Fruit fly (Drosophila melanogaster): Measurements from ENCODE around the gene PH4alphaSG1.
A peak's percentile ranks its signal among the peaks of the same experiment; 100 is the strongest.

PH4alphaSG1 gene

DNA sequence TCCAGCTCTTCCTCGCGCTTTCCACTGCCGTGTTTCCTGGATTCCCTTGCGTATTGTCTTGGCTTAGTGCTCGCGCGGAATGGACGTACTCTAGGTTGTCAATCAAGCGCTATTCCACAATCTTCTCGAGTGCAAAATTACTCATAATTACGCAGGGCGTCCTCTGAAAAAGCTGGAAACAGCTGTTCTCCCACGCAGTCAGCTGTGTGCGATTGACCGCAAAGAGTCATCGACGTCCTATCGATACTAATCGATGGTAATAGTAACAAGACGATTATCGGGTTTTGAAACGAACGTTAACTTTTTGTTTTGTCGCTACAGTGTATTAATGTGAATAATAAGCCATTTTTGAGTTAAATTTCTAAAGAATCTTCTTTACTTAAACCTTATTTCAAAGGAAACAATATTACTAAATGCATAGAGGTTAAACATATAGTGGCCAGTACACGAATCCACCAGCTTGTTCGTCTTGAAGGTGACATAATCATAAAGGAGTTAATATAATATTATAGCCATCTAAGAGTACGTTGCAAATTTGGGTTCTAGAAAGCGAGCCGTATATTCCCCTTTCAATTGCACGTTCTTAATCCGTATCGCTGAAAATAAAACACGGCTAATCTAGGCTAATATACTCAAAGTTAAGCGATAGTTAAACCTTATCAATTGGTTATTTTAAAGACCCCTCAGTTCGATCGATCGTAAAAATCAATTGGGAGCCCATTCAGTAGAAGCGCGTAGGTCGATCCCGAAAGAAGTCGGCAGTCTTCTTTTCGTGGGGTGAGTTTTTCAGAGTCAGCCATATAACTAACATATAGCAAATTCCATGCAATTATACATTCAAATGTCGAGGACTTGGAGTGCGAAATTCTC, 46.2 kb downstream of the PH4alphaSG1 start, which contains the start of the genes CG2224 and CDase:
Gene CG2224 (minus strand): TSS at position 235 of the 870 bp plus-strand sequence.
Gene CDase (plus strand): TSS at position 456 of the 870 bp plus-strand sequence.
- TF ChIP-seq CG18476 (GFP tag; optimal IDR thresholded peaks at IDR 0.05) (no peak), Myb (GFP tag; optimal IDR thresholded peaks at IDR 0.05) (peak; percentile 96), gcm (GFP tag; optimal IDR thresholded peaks at IDR 0.05) (no peak), CG7839 (tag; optimal IDR thresholded peaks at IDR 0.05) (no peak), inv (GFP tag; IDR thresholded peaks at IDR 0.05; ENCODE audit: partially characterized antibody) (peak; percentile 72), gfzf (GFP tag; optimal IDR thresholded peaks at IDR 0.05) (peak; percentile 54), CG8290 (GFP tag; optimal IDR thresholded peaks at IDR 0.05) (no peak), CG8290 (tag; optimal IDR thresholded peaks at IDR 0.05) (peak in 1 of 2 experiments; percentile 48), PHDP (tag; optimal IDR thresholded peaks at IDR 0.05) (peak; percentile 8), gem (tag; optimal IDR thresholded peaks at IDR 0.05) (no peak), Hsf (GFP tag; optimal IDR thresholded peaks at IDR 0.05) (no peak), knrl (GFP tag; IDR thresholded peaks at IDR 0.05; ENCODE audit: partially characterized antibody) (peak; percentile 77), CG2129 (GFP tag; IDR thresholded peaks at IDR 0.05; ENCODE audit: partially characterized antibody) (peak; percentile 63; the same call in 1 of the 2 replicates), CG34224 (GFP tag; IDR thresholded peaks at IDR 0.05; ENCODE audit: partially characterized antibody) (peak; percentile 98), CG17802 (tag; optimal IDR thresholded peaks at IDR 0.05) (no peak), mirr (GFP tag; optimal IDR thresholded peaks at IDR 0.05) (no peak), vnd (GFP tag; IDR thresholded peaks at IDR 0.05; ENCODE audit: partially characterized antibody) (peak; percentile 86), slp2 (GFP tag; optimal IDR thresholded peaks at IDR 0.05) (no peak), CG17186 (GFP tag; optimal IDR thresholded peaks at IDR 0.05) (peak; percentile 8), Kr (GFP tag; optimal IDR thresholded peaks at IDR 0.05) (no peak), br (optimal IDR thresholded peaks at IDR 0.05) (no peak), Med (GFP tag) (peak; percentile 73), CG15514 (GFP tag; optimal IDR thresholded peaks at IDR 0.05) (peak; percentile 62), CG2116 (GFP tag; optimal IDR thresholded peaks at IDR 0.05) (peak; percentile 74), Stat92E (GFP tag; optimal IDR thresholded peaks at IDR 0.05) (no peak), CG32772 (GFP tag; IDR thresholded peaks at IDR 0.05) (no peak), mld (GFP tag; IDR thresholded peaks at IDR 0.05; ENCODE audit: partially characterized antibody) (peak; percentile 79), CG16815 (GFP tag; optimal IDR thresholded peaks at IDR 0.05) (no peak), CrebB (tag; optimal IDR thresholded peaks at IDR 0.05) (peak; percentile 3), aop (GFP tag; IDR thresholded peaks at IDR 0.05) (no peak), eyg (GFP tag; optimal IDR thresholded peaks at IDR 0.05) (no peak), CTCF (GFP tag; optimal IDR thresholded peaks at IDR 0.05) (peak; percentile 28), CG16813 (GFP tag; IDR thresholded peaks at IDR 0.05; ENCODE audit: partially characterized antibody) (peak; percentile 84), sr (GFP tag; IDR thresholded peaks at IDR 0.05) (peak; percentile 77; the same call in 2 of the 3 replicates), nau (GFP tag; optimal IDR thresholded peaks at IDR 0.05) (no peak), Dref (GFP tag; IDR thresholded peaks at IDR 0.05) (peak; percentile 97), unc-4 (GFP tag; IDR thresholded peaks at IDR 0.05; ENCODE audit: partially characterized antibody) (peak; percentile 96), nerfin-2 (GFP tag; IDR thresholded peaks at IDR 0.05; ENCODE audit: partially characterized antibody) (peak; percentile 87), Max (GFP tag; optimal IDR thresholded peaks at IDR 0.05) (no peak), MESR4 (GFP tag; optimal IDR thresholded peaks at IDR 0.05) (peak; percentile 56), Scr (GFP tag; IDR thresholded peaks at IDR 0.05; ENCODE audit: partially characterized antibody) (peak; percentile 89), zen2 (GFP tag; IDR thresholded peaks at IDR 0.05; ENCODE audit: partially characterized antibody) (peak; percentile 97), amos (GFP tag; IDR thresholded peaks at IDR 0.05; ENCODE audit: partially characterized antibody) (peak; percentile 89), hbn (GFP tag; IDR thresholded peaks at IDR 0.05; ENCODE audit: partially characterized antibody) (peak; percentile 97), CG1603 (tag; optimal IDR thresholded peaks at IDR 0.05) (peak; percentile 57), peb (GFP tag; IDR thresholded peaks at IDR 0.05) (no peak), Doc3 (GFP tag; IDR thresholded peaks at IDR 0.05; ENCODE audit: partially characterized antibody) (peak; percentile 88)
